Worm (Caenorhabditis elegans): Measurements from ENCODE around the gene aqp-2.

The aqp-2 gene

DNA sequence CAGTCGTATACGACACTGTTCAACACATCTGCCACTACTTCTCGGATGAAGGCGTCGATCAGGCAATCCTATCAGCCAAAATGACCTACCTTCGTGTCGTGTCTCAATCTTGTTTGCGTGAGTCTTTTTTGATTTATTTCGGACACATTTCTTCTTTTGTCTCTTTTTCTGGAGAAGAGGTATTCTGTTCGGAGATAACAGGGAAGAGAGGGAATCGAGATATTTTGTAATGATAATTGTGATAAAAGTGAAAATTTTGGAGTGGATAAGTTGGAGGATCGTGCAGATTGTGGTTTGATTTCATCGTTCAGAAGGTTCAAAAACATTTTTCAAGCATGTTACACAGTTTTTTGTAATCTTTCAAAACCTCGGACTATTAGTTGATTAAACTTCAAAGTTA, 28.0 kb downstream of the aqp-2 start:
- TF ChIP-seq unc-62 (GFP tag; optimal IDR thresholded peaks at IDR 0.05) = no peak

- TF ChIP-seq unc-62 (GFP tag; optimal IDR thresholded peaks at IDR 0.05) = no peak
Measured at ce11 chrII:9232923-9233322, 28.9 kb downstream of the aqp-2 start, which contains the start of gene T26C5.2. T26C5.2 (plus strand) TSS chrII:9233223.

ce11 chrII:9232493-9232892, 29.3 kb downstream of the aqp-2 start:
- TF ChIP-seq unc-62 (GFP tag; optimal IDR thresholded peaks at IDR 0.05) = no peak

DNA sequence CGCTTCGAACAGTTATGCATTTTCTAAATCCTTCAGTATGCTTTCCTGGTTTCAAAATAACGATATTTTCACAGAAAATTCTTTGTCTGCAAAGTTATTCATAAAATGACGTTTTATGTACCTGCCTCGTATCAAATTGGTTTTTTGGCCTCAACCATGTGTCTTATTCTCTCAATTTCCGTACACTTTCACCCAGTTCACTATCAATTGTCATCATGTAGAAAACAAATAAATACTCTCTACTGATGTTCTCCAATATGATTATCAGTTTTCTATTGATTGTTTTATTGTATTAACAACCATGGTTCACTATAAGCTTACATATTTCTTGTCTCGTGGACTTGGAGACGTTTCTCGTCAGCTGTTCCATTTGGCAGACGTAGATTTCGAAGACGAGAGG, 30.5 kb downstream of the aqp-2 start, which contains the start of gene gst-13:
TSS of gene gst-13 (plus strand) at position 218 of the 400 bp plus-strand sequence.
- no peak for TF ChIP-seq unc-62 (GFP tag; optimal IDR thresholded peaks at IDR 0.05)

DNA sequence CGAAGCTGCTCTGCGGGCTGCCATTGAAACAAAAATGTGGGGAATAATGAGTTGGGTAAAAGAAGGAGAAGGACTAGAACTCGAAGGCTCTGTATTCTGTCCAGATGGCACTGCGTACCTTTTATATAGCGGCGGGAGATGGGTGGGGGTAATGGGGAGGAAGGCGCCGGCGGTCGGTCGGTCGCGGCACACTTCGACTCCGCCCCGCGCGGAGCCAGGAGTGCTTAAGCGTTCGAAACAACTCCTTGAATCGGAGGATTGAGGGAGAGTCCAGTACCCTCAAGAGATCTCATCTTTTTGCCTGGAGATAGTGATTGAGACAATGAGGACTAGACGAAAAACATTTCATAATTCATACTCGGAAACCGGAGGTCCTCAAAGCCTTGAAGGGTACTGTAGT, 34.6 kb downstream of the aqp-2 start, which contains the start of gene abu-14:
TSS of gene abu-14 (minus strand) at position 81 of the 400 bp plus-strand sequence.
- TF ChIP-seq unc-62 (GFP tag; optimal IDR thresholded peaks at IDR 0.05) = no peak

DNA sequence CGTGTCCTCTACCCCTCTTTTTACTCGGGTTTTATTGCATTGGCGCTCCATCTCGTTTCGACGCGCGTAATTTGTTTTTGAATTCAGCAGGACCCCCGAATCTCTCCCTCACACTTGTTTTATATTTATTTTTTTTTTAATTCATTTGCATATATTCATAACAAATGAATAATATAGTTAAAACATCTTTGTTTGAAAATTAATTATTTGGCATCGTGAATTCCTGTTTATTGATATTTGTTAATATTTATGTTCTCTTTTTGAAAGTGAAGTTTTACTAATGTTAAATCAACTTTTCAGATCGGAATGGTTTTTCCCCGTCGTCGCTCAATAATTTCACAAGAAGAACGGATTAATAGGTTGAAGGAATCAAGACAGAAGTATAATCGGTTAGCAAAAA, 38.8 kb downstream of the aqp-2 start, which contains the start of gene ZK1067.3:
TSS of gene ZK1067.3 (plus strand) at position 301 of the 400 bp plus-strand sequence.
- no peak for TF ChIP-seq unc-62 (GFP tag; optimal IDR thresholded peaks at IDR 0.05)

DNA sequence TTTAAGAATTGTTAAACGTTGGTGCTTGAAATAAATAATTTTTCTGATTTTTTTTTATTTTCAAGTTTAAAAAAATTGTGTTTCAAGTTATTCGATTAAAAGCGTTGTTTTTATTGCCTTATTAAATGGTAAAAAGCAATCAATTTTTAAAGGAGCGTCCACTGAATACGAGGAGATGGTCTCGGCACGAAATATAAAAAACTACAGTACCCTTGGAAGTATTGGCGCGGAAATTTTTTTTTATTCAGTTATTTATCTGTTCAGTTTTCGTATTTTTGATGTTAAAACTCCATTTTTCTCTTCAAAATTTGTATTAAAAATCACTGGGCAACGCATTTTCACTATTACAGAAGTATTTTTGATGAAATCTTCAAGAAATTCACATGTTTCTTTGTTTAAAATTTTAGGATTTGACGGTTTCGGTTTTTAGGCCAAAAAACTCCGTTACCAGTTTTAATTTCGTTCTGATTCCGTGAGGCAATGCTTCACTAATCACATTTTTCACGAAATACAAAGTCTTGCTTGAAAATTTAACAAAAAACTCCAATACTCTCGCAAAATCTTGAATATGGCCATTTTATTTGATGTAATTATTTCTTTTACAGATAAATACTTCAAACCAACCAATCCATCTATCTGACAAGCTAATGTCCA, 48.6 kb downstream of the aqp-2 start, which contains the start of gene znfx-1:
TSS of gene znfx-1 (plus strand) at position 604 of the 654 bp plus-strand sequence.
- TF ChIP-seq unc-62 (GFP tag; optimal IDR thresholded peaks at IDR 0.05) = no peak

DNA sequence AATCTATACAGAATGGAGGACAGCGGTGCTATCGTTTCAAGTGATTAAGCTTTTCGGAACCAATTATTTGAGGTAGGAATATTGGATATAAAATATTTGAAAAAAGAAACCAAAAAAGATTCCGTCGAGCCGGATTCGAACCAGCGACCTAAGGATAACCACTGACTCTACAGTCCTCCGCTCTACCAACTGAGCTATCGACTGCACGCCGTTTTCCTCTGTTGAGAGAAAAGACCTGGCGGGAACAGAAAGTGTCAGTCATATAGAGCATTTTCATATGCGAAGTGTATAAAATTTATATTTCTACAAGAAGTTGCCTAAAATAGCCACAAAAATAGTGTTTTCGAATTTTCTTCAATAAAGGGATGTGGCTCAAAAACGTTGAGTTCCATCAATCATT, 50.1 kb downstream of the aqp-2 start:
- TF ChIP-seq unc-62 (GFP tag; optimal IDR thresholded peaks at IDR 0.05) = no peak

- TF ChIP-seq unc-62 (GFP tag; optimal IDR thresholded peaks at IDR 0.05) = no peak
Measured at ce11 chrII:9210076-9210475, 51.7 kb downstream of the aqp-2 start, which contains the start of gene ZK1067.4. ZK1067.4 (plus strand) TSS chrII:9210376.
